Worm (Caenorhabditis elegans): ENCODE measurements around the gene K02F3.12.

K02F3.12 gene

DNA sequence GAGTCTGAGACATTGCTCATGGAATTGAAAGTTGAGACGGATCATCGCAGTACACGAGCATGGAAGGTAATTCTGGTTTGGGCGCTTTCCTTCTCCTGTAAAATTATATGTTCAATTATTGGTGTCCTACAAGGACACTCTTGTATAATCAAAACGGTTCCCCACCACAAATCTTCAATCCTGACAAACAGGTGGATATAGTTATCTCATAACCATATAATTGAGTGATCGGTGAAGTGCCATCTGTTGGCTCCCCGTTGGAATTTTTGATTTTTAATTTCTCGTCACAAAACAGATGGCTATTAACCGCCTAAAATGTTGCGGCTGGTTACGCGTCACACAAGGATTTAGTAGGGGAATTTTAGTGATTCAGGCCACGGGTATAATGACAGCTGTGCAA is 12.5 kb downstream of the K02F3.12 start:
- TF ChIP-seq ces-1 (GFP tag; optimal IDR thresholded peaks at IDR 0.05) (no peak), lin-32 (GFP tag; optimal IDR thresholded peaks at IDR 0.05) (peak; percentile 69)

DNA sequence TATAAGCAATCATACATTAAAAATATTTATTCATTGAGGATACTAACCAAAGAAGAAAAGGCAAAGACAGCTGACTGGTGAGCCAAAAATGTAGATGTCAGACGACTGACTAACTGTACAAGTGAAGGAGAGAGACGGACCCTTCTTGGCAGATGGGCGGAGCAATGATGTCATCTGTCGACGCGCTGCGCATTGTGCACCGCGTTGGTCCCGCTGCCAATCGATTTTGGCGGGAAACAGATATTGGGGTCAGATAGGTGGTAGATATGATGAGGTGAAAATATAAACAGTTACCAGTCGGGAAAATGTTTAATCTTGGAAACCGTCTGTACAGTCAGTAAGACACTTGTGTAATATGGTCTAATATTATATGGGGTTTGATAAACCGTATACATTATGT is 13.5 kb downstream of the K02F3.12 start, which contains the start of gene T24C4.2:
Gene T24C4.2, minus strand, starts transcription at position 101 of the 400 bp plus-strand sequence.
- TF ChIP-seq unc-62 (GFP tag; optimal IDR thresholded peaks at IDR 0.05) = no peak
- peak; percentile 47 for TF ChIP-seq ceh-39 (tag; optimal IDR thresholded peaks at IDR 0.05)
- no peak for TF ChIP-seq bed-3 (GFP tag; optimal IDR thresholded peaks at IDR 0.05)
- peak; percentile 22 for TF ChIP-seq lin-32 (GFP tag; optimal IDR thresholded peaks at IDR 0.05)
- peak; percentile 42 for TF ChIP-seq zip-8 (tag; optimal IDR thresholded peaks at IDR 0.05)
- peak; percentile 20 for TF ChIP-seq cnd-1 (tag; optimal IDR thresholded peaks at IDR 0.05)

DNA sequence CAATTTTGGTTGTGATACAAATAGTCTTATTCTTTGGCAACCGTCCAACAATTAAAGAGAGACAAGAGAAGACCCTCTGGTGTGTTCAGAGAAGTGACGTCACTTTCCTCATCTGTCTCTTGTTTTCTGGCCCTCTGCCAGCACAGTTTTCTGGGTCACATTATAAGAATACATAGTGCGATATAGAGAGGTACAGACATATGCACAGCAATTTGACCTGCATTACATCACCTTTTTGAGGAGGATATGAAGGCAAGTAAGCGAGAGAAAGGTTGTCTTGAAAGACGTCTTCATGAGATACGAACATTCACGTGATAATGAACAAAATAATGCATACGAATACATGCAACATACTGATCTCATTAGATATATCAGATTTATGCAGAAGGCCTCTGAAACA is 14.2 kb downstream of the K02F3.12 start:
- TF ChIP-seq lin-32 (GFP tag; optimal IDR thresholded peaks at IDR 0.05) = no peak
- TF ChIP-seq ceh-83 (GFP tag; optimal IDR thresholded peaks at IDR 0.05) = no peak
- no peak for TF ChIP-seq drap-1 (GFP tag; optimal IDR thresholded peaks at IDR 0.05)
- TF ChIP-seq nhr-2 (tag; optimal IDR thresholded peaks at IDR 0.05) = peak; percentile 71
- no peak for TF ChIP-seq sptf-1 (tag; optimal IDR thresholded peaks at IDR 0.05)
- TF ChIP-seq mab-5 (tag; optimal IDR thresholded peaks at IDR 0.05) = no peak
- TF ChIP-seq snpc-4 (tag; optimal IDR thresholded peaks at IDR 0.05) = no peak
- peak; percentile 57 for TF ChIP-seq cnd-1 (tag; optimal IDR thresholded peaks at IDR 0.05)
- TF ChIP-seq ceh-43 (GFP tag; optimal IDR thresholded peaks at IDR 0.05) = no peak
- no peak for TF ChIP-seq elt-3 (tag; optimal IDR thresholded peaks at IDR 0.05)
- no peak for TF ChIP-seq sem-2 (GFP tag; optimal IDR thresholded peaks at IDR 0.05)
- TF ChIP-seq nhr-237 (tag; optimal IDR thresholded peaks at IDR 0.05) = no peak
- no peak for TF ChIP-seq tbx-8 (GFP tag; optimal IDR thresholded peaks at IDR 0.05)
- no peak for TF ChIP-seq unc-120 (tag; optimal IDR thresholded peaks at IDR 0.05; ENCODE audit: poor library complexity, severe bottlenecking)
- TF ChIP-seq nhr-28 (tag; optimal IDR thresholded peaks at IDR 0.05) = no peak
- TF ChIP-seq elt-1 (tag; optimal IDR thresholded peaks at IDR 0.05; ENCODE audit: borderline replicate concordance, insufficient read depth) = peak; percentile 49
- no peak for TF ChIP-seq flh-1 (GFP tag; optimal IDR thresholded peaks at IDR 0.05)
- peak; percentile 20 for TF ChIP-seq ceh-39 (tag; optimal IDR thresholded peaks at IDR 0.05)
- TF ChIP-seq nhr-76 (tag; optimal IDR thresholded peaks at IDR 0.05) = no peak
- TF ChIP-seq nhr-12 (tag; optimal IDR thresholded peaks at IDR 0.05) = no peak
- peak; percentile 8 for TF ChIP-seq mep-1 (tag; optimal IDR thresholded peaks at IDR 0.05)
- TF ChIP-seq ces-1 (GFP tag; optimal IDR thresholded peaks at IDR 0.05) = no peak
- no peak for TF ChIP-seq blmp-1 (tag; optimal IDR thresholded peaks at IDR 0.05)
- no peak for TF ChIP-seq ztf-11 (tag; optimal IDR thresholded peaks at IDR 0.05)
- no peak for TF ChIP-seq ham-2 (GFP tag; optimal IDR thresholded peaks at IDR 0.05)
- no peak for TF ChIP-seq lin-13 (tag; optimal IDR thresholded peaks at IDR 0.05)
- no peak for TF ChIP-seq unc-62 (GFP tag; optimal IDR thresholded peaks at IDR 0.05)
- TF ChIP-seq unc-39 (tag; optimal IDR thresholded peaks at IDR 0.05) = peak; percentile 68
- TF ChIP-seq hlh-1 (tag; optimal IDR thresholded peaks at IDR 0.05) = no peak
- peak; percentile 67 for TF ChIP-seq zip-8 (tag; optimal IDR thresholded peaks at IDR 0.05)
- no peak for TF ChIP-seq pha-4 (tag; optimal IDR thresholded peaks at IDR 0.05)
- no peak for TF ChIP-seq mls-2 (tag; optimal IDR thresholded peaks at IDR 0.05)
- no peak for TF ChIP-seq M03D4.4 (tag; optimal IDR thresholded peaks at IDR 0.05)
- no peak for TF ChIP-seq bed-3 (GFP tag; optimal IDR thresholded peaks at IDR 0.05)
- TF ChIP-seq lsy-2 (tag; optimal IDR thresholded peaks at IDR 0.05) = no peak

DNA sequence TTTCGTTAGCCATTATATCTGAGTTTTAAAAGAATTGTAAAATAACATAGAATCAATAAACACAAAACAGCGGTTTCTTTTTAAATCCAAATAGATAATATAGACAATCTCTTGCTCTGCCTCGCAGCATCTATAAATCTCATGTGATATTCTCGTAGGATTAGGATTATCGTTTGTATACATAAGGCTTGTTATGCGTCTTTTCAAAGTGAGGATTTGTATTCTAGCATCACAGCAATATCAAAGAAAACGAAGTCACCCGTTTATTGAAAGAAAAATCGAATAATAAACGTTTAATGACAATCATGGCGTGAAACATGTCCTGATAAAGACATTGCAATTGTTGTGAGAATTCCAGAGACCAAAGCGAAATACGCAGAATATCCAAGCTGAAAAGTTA is 16.0 kb downstream of the K02F3.12 start, which contains the start of the genes T24C4.3 and clc-20:
Gene T24C4.3, minus strand, starts transcription at position 101 of the 400 bp plus-strand sequence.
Gene clc-20, plus strand, starts transcription at position 211 of the 400 bp plus-strand sequence.
- TF ChIP-seq mls-2 (tag; optimal IDR thresholded peaks at IDR 0.05) = no peak
- TF ChIP-seq unc-62 (GFP tag; optimal IDR thresholded peaks at IDR 0.05) = no peak
- TF ChIP-seq hlh-1 (tag; optimal IDR thresholded peaks at IDR 0.05) = no peak
- no peak for TF ChIP-seq mab-5 (tag; optimal IDR thresholded peaks at IDR 0.05)
- TF ChIP-seq lin-13 (tag; optimal IDR thresholded peaks at IDR 0.05) = no peak
- no peak for TF ChIP-seq drap-1 (GFP tag; optimal IDR thresholded peaks at IDR 0.05)
- no peak for TF ChIP-seq sem-2 (GFP tag; optimal IDR thresholded peaks at IDR 0.05)
- no peak for TF ChIP-seq nhr-76 (tag; optimal IDR thresholded peaks at IDR 0.05)
- no peak for TF ChIP-seq zip-8 (tag; optimal IDR thresholded peaks at IDR 0.05)
- TF ChIP-seq blmp-1 (tag; optimal IDR thresholded peaks at IDR 0.05) = no peak
- TF ChIP-seq bed-3 (GFP tag; optimal IDR thresholded peaks at IDR 0.05) = no peak
- TF ChIP-seq nhr-237 (tag; optimal IDR thresholded peaks at IDR 0.05) = no peak
- TF ChIP-seq elt-3 (tag; optimal IDR thresholded peaks at IDR 0.05) = no peak
- no peak for TF ChIP-seq cnd-1 (tag; optimal IDR thresholded peaks at IDR 0.05)
- no peak for TF ChIP-seq nhr-2 (tag; optimal IDR thresholded peaks at IDR 0.05)
- TF ChIP-seq nhr-28 (tag; optimal IDR thresholded peaks at IDR 0.05) = no peak
- no peak for TF ChIP-seq ceh-83 (GFP tag; optimal IDR thresholded peaks at IDR 0.05)
- no peak for TF ChIP-seq ceh-43 (GFP tag; optimal IDR thresholded peaks at IDR 0.05)
- no peak for TF ChIP-seq pha-4 (tag; optimal IDR thresholded peaks at IDR 0.05)
- TF ChIP-seq lin-32 (GFP tag; optimal IDR thresholded peaks at IDR 0.05) = no peak
